Worm (Caenorhabditis elegans) whole organism, L4 larva: Measurements from ENCODE around the gene F14H3.12.
"Not testable (repeated sequence)": the region's sequence is repeated elsewhere in the genome, so short reads cannot be mapped to it uniquely, and the experiment has no call there.

Experiments used
- R02D3.7 ChIP-seq: fragments of 150-350 bp; sonication (generic microtip); optimal IDR thresholded peaks from 3 replicates; lab custom pipeline; 2014; ENCODE audit warnings: missing biosample characterization, missing genetic modification characterization
- ama-1 ChIP-seq: fragments of 150-350 bp; optimal IDR thresholded peaks from 2 replicates; lab custom pipeline; 2014; ENCODE audit warnings: inconsistent platforms, mixed read lengths
- ceh-44 ChIP-seq: fragments of 200-800 bp; sonication (Bioruptor generic); IDR thresholded peaks from 2 replicates; pipeline ENCODE4 v1.3.6; 2022; ENCODE audit warnings: missing genetic modification reagents, missing genetic modification characterization, missing compliant biosample characterization
- fkh-10 ChIP-seq: fragments of 150-350 bp; optimal IDR thresholded peaks from 2 replicates; lab custom pipeline; 2014; ENCODE audit warnings: missing biosample characterization, missing genetic modification reagents, missing genetic modification characterization
- fos-1 ChIP-seq: fragments of 150-350 bp; optimal IDR thresholded peaks from 2 replicates; lab custom pipeline; 2014; ENCODE audit warnings: missing biosample characterization, missing genetic modification characterization
- lsy-2 ChIP-seq, 2 experiments: fragments of 150-350 bp in 1 of 2; sonication (generic microtip) in 1 of 2; optimal IDR thresholded peaks; 2 replicates each; lab custom pipeline; 2014 to 2017; ENCODE audit warnings: missing biosample characterization in 2 of 2, missing genetic modification characterization in 2 of 2
- madf-9 ChIP-seq: fragments of 200-800 bp; sonication (Bioruptor generic); conservative IDR thresholded peaks from 2 replicates; pipeline ENCODE4 v1.3.6; 2022; ENCODE audit warnings: missing genetic modification reagents, missing genetic modification characterization, missing compliant biosample characterization
- nhr-25 ChIP-seq: sonication (generic microtip); optimal IDR thresholded peaks from 2 replicates; lab custom pipeline; 2017; ENCODE audit warnings: missing genetic modification characterization, mild to moderate bottlenecking, missing compliant biosample characterization, antibody characterized with exemption, moderate library complexity, borderline replicate concordance; ENCODE audit not compliant: insufficient read depth
- nhr-28 ChIP-seq: fragments of 150-350 bp; optimal IDR thresholded peaks from 2 replicates; lab custom pipeline; 2014; ENCODE audit warnings: missing biosample characterization, missing genetic modification characterization
- nhr-6 ChIP-seq: fragments of 150-350 bp; optimal IDR thresholded peaks from 2 replicates; lab custom pipeline; 2014; ENCODE audit warnings: missing biosample characterization, missing genetic modification characterization
- unc-130 ChIP-seq: sonication (generic microtip); optimal IDR thresholded peaks from 2 replicates; lab custom pipeline; 2016; ENCODE audit warnings: missing genetic modification reagents, missing genetic modification characterization, missing compliant biosample characterization
- ztf-11 ChIP-seq: fragments of 150-350 bp; optimal IDR thresholded peaks from 2 replicates; lab custom pipeline; 2014; ENCODE audit warnings: missing biosample characterization, missing genetic modification characterization

- not testable (repeated sequence) for TF ChIP-seq ztf-11 (tag; lab: Kevin White, UChicago); nhr-25 (tag; lab: Kevin White, UChicago); fkh-10 (GFP tag; lab: Kevin White, UChicago); ceh-44 (GFP tag; lab: Robert Waterston, UW); fos-1 (tag; lab: Kevin White, UChicago); unc-130 (GFP tag; lab: Kevin White, UChicago); lsy-2 (tag; optimal IDR thresholded peaks at IDR 0.05; lab: Kevin White, UChicago); ama-1; nhr-28; R02D3.7 (tag; lab: Kevin White, UChicago); madf-9 (GFP tag; lab: Robert Waterston, UW); nhr-6 (tag; lab: Kevin White, UChicago)
These were observed 33.0 kb downstream of the F14H3.12 start, which contains the start of the genes his-2 and his-1 for ce11 chrV:16041925-16042742.
